Worm (Caenorhabditis elegans) whole organism, early embryonic: ENCODE measurements around the gene fip-3.

Experiments
- B0310.2 ChIP-seq: sonication (generic microtip); optimal IDR thresholded peaks from 2 replicates; lab custom pipeline; 2016; ENCODE audit warnings: mild to moderate bottlenecking, missing genetic modification characterization, missing compliant biosample characterization
- F13C5.2 ChIP-seq: sonication (generic microtip); optimal IDR thresholded peaks from 2 replicates; lab custom pipeline; 2017; ENCODE audit warnings: mild to moderate bottlenecking, missing genetic modification characterization, inconsistent platforms, missing compliant biosample characterization
- aly-1 ChIP-seq: sonication (generic microtip); optimal IDR thresholded peaks from 2 replicates; lab custom pipeline; 2016; ENCODE audit warnings: missing genetic modification characterization, missing compliant biosample characterization
- ama-1 ChIP-seq: fragments of 150-350 bp; optimal IDR thresholded peaks from 2 replicates; lab custom pipeline; 2014
- ceh-13 ChIP-seq: fragments of 200-800 bp; sonication (Bioruptor generic); optimal IDR thresholded peaks from 2 replicates; lab custom pipeline; 2018; ENCODE audit warnings: mild to moderate bottlenecking, missing genetic modification characterization, missing compliant biosample characterization
- ceh-36 ChIP-seq: sonication (generic microtip); optimal IDR thresholded peaks from 2 replicates; lab custom pipeline; 2016; ENCODE audit warnings: missing genetic modification characterization, inconsistent platforms, missing compliant biosample characterization
- ets-7 ChIP-seq: sonication (generic microtip); optimal IDR thresholded peaks from 2 replicates; lab custom pipeline; 2016; ENCODE audit warnings: missing genotype, missing genetic modification characterization, missing compliant biosample characterization
- flt-1 ChIP-seq: fragments of 200-800 bp; sonication (Bioruptor generic); IDR thresholded peaks from 2 replicates; pipeline ENCODE4 v1.3.6; 2022; ENCODE audit warnings: missing genetic modification characterization, missing compliant biosample characterization
- hmbx-1 ChIP-seq: sonication (generic microtip); optimal IDR thresholded peaks from 2 replicates; lab custom pipeline; 2016; ENCODE audit warnings: mild to moderate bottlenecking, missing genetic modification characterization, missing compliant biosample characterization
- hmg-4 ChIP-seq: fragments of 200-800 bp; sonication (Bioruptor generic); optimal IDR thresholded peaks from 2 replicates; lab custom pipeline; 2018; ENCODE audit warnings: mild to moderate bottlenecking, missing genetic modification characterization, missing compliant biosample characterization
- hnd-1 ChIP-seq: sonication (generic microtip); optimal IDR thresholded peaks from 2 replicates; lab custom pipeline; 2016; ENCODE audit warnings: missing genetic modification characterization, missing compliant biosample characterization
- pes-1 ChIP-seq: fragments of 200-800 bp; sonication (Bioruptor generic); IDR thresholded peaks from 2 replicates; pipeline ENCODE4 v1.3.6; 2022; ENCODE audit warnings: missing genetic modification reagents, missing genetic modification characterization, missing compliant biosample characterization
- scrt-1 ChIP-seq: fragments of 200-800 bp; sonication (Bioruptor generic); IDR thresholded peaks from 2 replicates; pipeline ENCODE4 v1.3.6; 2022; ENCODE audit warnings: missing genetic modification characterization, missing compliant biosample characterization
- sea-1 ChIP-seq: fragments of 200-800 bp; sonication (Bioruptor generic); conservative IDR thresholded peaks from 2 replicates; pipeline ENCODE4 v1.3.6; 2022; ENCODE audit warnings: missing genetic modification characterization, missing compliant biosample characterization
- tbx-11 ChIP-seq: fragments of 200-800 bp; sonication (Bioruptor generic); IDR thresholded peaks from 2 replicates; pipeline ENCODE4 v1.3.6; 2022; ENCODE audit warnings: missing genetic modification characterization, missing compliant biosample characterization
- tbx-37 ChIP-seq: fragments of 200-800 bp; sonication (Bioruptor generic); conservative IDR thresholded peaks from 2 replicates; pipeline ENCODE4 v1.3.6; 2022; ENCODE audit warnings: missing genetic modification reagents, missing genetic modification characterization, missing compliant biosample characterization
- tra-4 ChIP-seq: sonication (generic microtip); optimal IDR thresholded peaks from 2 replicates; lab custom pipeline; 2017; ENCODE audit warnings: missing genetic modification characterization, missing compliant biosample characterization

fip-3 gene

DNA sequence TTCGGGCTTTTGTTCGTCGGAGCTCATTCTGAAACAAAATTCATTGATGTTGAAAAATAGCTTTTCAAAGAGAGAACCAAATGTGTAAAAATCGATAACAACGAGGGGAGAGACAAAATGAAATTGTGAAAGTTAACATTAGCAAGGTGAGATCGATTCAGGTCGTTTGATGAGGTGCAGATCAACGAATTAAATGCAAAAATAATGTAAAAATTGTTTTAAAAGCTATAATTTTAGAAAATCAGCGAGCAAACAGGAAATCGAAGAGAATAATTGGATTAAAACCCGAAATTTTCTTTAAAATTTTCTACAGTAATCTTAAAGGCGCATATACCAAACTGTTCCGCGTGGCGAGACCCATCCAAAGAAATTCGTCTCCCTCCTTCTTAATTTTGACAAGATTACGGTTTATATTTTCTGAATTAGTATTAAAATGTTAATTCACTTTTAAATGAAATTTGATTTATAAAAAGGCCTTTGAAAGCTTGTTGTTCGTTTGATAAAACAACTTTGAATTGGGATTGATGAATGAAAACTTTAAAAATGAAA lies 29.2 kb upstream of the fip-3 start, which contains the start of gene C13G5.2:
Gene C13G5.2, minus strand, starts transcription at position 51 of the 549 bp plus-strand sequence.
- TF ChIP-seq hnd-1 (tag; lab: Kevin White, UChicago) (no peak), tbx-37 (no peak), tbx-11 (no peak), ets-7 (no peak), scrt-1 (no peak)

ce11 chrIII:8616587-8616986 lies 27.3 kb upstream of the fip-3 start, which contains the start of gene C06E1.11:
Gene C06E1.11, minus strand, starts transcription at chrIII:8616687.
- TF ChIP-seq ets-7 (no peak), B0310.2 (no peak), ceh-13 (no peak)

ce11 chrIII:8614490-8614889 lies 25.2 kb upstream of the fip-3 start, which contains the start of gene rha-2:
Gene rha-2, minus strand, starts transcription at chrIII:8614569.
- TF ChIP-seq ama-1 (lab: Kevin White, UChicago) (no peak), ceh-13 (no peak), ceh-36 (no peak), B0310.2 (no peak), hmbx-1 (tag; lab: Kevin White, UChicago) (no peak), scrt-1 (no peak), sea-1 (GFP tag; lab: Robert Waterston, UW) (no peak)

DNA sequence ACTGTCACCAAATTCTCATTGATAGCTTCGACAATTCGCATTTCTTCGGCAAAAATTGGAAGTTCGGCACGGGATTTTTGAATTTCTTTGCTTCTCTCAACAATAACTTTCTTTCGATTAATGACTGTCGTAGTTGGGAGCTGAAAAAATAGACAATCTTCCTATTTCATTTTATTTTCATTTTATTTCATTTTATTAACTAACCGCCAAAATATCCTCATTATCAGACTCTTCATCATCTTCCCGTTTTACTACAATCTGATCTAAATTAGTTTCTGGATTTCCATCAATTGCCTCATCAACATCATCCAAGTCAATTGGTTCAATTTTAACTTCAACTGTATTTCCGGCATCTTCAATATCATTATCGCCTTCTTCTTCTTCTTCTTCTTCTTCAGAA lies 24.3 kb upstream of the fip-3 start:
- no peak for TF ChIP-seq pes-1 (GFP tag; lab: Robert Waterston, UW)
- no peak for TF ChIP-seq flt-1
- no peak for TF ChIP-seq B0310.2
- TF ChIP-seq ama-1 (lab: Kevin White, UChicago) = no peak
- TF ChIP-seq F13C5.2 (tag; lab: Kevin White, UChicago) = no peak
- TF ChIP-seq ceh-13 = no peak
- TF ChIP-seq ceh-36 = no peak

- TF ChIP-seq ets-7 = no peak
- TF ChIP-seq pes-1 (GFP tag; lab: Robert Waterston, UW) = no peak
- TF ChIP-seq aly-1 (tag; lab: Kevin White, UChicago) = no peak
- TF ChIP-seq hmbx-1 (tag; lab: Kevin White, UChicago) = no peak
- no peak for TF ChIP-seq tbx-11
- TF ChIP-seq ama-1 (lab: Kevin White, UChicago) = no peak
- TF ChIP-seq scrt-1 = no peak
- TF ChIP-seq F13C5.2 (tag; lab: Kevin White, UChicago) = no peak
- TF ChIP-seq sea-1 (GFP tag; lab: Robert Waterston, UW) = no peak
- no peak for TF ChIP-seq hmg-4 (GFP tag; lab: Kevin White, UChicago)
- no peak for TF ChIP-seq flt-1
Measured at ce11 chrIII:8611282-8611681, 22.0 kb upstream of the fip-3 start.

- no peak for TF ChIP-seq tra-4 (tag; lab: Kevin White, UChicago)
- no peak for TF ChIP-seq ceh-13
- no peak for TF ChIP-seq pes-1 (GFP tag; lab: Robert Waterston, UW)
- TF ChIP-seq flt-1 = no peak
Measured at ce11 chrIII:8609683-8610082, 20.4 kb upstream of the fip-3 start, which contains the start of gene C06E1.9. Gene C06E1.9, minus strand, starts transcription at chrIII:8609783.

ce11 chrIII:8605532-8605931 lies 16.2 kb upstream of the fip-3 start, which contains the start of gene C06E1.1:
Gene C06E1.1, plus strand, starts transcription at chrIII:8605832.
- TF ChIP-seq tra-4 (tag; lab: Kevin White, UChicago) (no peak), ets-7 (no peak), ceh-36 (no peak), ceh-13 (no peak), pes-1 (GFP tag; lab: Robert Waterston, UW) (no peak), tbx-11 (no peak), hmg-4 (GFP tag; lab: Kevin White, UChicago) (no peak), B0310.2 (no peak), tbx-37 (no peak), hmbx-1 (tag; lab: Kevin White, UChicago) (no peak), aly-1 (tag; lab: Kevin White, UChicago) (no peak), hnd-1 (tag; lab: Kevin White, UChicago) (no peak), sea-1 (GFP tag; lab: Robert Waterston, UW) (no peak), scrt-1 (no peak), flt-1 (no peak), F13C5.2 (tag; lab: Kevin White, UChicago) (no peak)

ce11 chrIII:8602148-8602547 lies 12.9 kb upstream of the fip-3 start:
- TF ChIP-seq pes-1 (GFP tag; lab: Robert Waterston, UW) = no peak
- TF ChIP-seq scrt-1 = no peak
- no peak for TF ChIP-seq tbx-11
- TF ChIP-seq sea-1 (GFP tag; lab: Robert Waterston, UW) = no peak
- no peak for TF ChIP-seq hmbx-1 (tag; lab: Kevin White, UChicago)
- no peak for TF ChIP-seq B0310.2
- TF ChIP-seq hnd-1 (tag; lab: Kevin White, UChicago) = no peak
- no peak for TF ChIP-seq aly-1 (tag; lab: Kevin White, UChicago)
- TF ChIP-seq hmg-4 (GFP tag; lab: Kevin White, UChicago) = no peak
- no peak for TF ChIP-seq ceh-13
- no peak for TF ChIP-seq ets-7
- TF ChIP-seq ama-1 (lab: Kevin White, UChicago) = no peak
- no peak for TF ChIP-seq tbx-37
- TF ChIP-seq flt-1 = no peak
- TF ChIP-seq ceh-36 = no peak

DNA sequence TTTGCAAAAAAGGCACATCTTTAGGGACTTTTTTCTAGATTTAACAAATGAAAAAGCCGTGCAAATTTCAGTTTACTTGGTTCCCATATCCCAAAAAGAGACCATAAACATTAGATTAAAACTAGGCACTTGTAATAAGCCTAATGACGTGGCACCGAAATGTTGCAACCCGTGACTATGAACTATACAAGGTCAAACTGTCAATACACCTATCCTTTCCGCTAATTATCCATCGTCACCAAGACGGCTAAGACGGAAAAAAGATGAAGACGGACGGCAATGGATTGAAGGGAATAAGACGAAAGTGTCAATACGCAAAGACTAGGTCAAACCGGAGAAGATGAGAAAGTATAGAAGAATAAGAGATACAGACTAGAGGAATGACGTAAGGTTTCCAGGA lies 9.7 kb upstream of the fip-3 start:
- TF ChIP-seq sea-1 (GFP tag; lab: Robert Waterston, UW) (no peak), ama-1 (lab: Kevin White, UChicago) (no peak), pes-1 (GFP tag; lab: Robert Waterston, UW) (no peak), tbx-37 (no peak), F13C5.2 (tag; lab: Kevin White, UChicago) (no peak), flt-1 (no peak), ceh-13 (no peak), tra-4 (tag; lab: Kevin White, UChicago) (no peak), tbx-11 (no peak), hnd-1 (tag; lab: Kevin White, UChicago) (no peak), ceh-36 (no peak)
